Worm (Caenorhabditis elegans): ENCODE measurements around the gene nhr-67.

- TF ChIP-seq ama-1 (optimal IDR thresholded peaks at IDR 0.05) (no peak), pqm-1 (tag; optimal IDR thresholded peaks at IDR 0.05) (no peak), unc-62 (GFP tag; optimal IDR thresholded peaks at IDR 0.05 in 1 of 2) (no peak), unc-62 (tag; optimal IDR thresholded peaks at IDR 0.05) (no peak)
These were observed 7.1 kb upstream of the nhr-67 start, which contains the start of gene fbxb-9 for ce11 chrIV:11162451-11162850.
